Fruit fly (Drosophila melanogaster) S2 (cell line): Measurements from ENCODE around the gene CG33641.

Experiments used
- CG8478 ChIP-seq: fragments of >200 bp; optimal IDR thresholded peaks from 2 replicates; lab custom pipeline; 2018
- CTCF ChIP-seq, 2 experiments: fragments of >200 bp; optimal IDR thresholded peaks; 2 replicates each; lab custom pipeline; 2018

- TF ChIP-seq CTCF (optimal IDR thresholded peaks at IDR 0.05; lab: Kevin White, UChicago) (no peak), CG8478 (lab: Kevin White, UChicago) (no peak)
These were observed 23.8 kb downstream of the CG33641 start for dm6 chr2L:13552686-13553085.
